Fruit fly (Drosophila melanogaster) whole organism, pupa: ENCODE data around the gene CG42529.
"Not testable (repeated sequence)": the region's sequence is repeated elsewhere in the genome, so short reads cannot be mapped to it uniquely, and the experiment has no call there.

Experiments
- CG10348 ChIP-seq: fragments of 200-800 bp; sonication (Bioruptor generic); IDR thresholded peaks from 2 replicates; pipeline ENCODE4 v1.3.6; 2022; ENCODE audit warnings: missing biosample characterization, missing genetic modification characterization
- CG12605 ChIP-seq: fragments of 200-800 bp; sonication (Bioruptor generic); IDR thresholded peaks from 2 replicates; pipeline ENCODE4 v1.3.6; 2022; ENCODE audit warnings: missing biosample characterization, missing genetic modification characterization
- CG13204 ChIP-seq: fragments of 200-800 bp; sonication (Bioruptor generic); optimal IDR thresholded peaks from 2 replicates; lab custom pipeline; 2018; ENCODE audit warnings: missing biosample characterization, mild to moderate bottlenecking, missing genetic modification characterization, moderate library complexity
- CG14655 ChIP-seq: fragments of 200-800 bp; sonication (Bioruptor generic); optimal IDR thresholded peaks from 3 replicates; lab custom pipeline; 2017; ENCODE audit warnings: mild to moderate bottlenecking, missing biosample characterization, missing genetic modification reagents, missing genetic modification characterization
- CG15710 ChIP-seq: fragments of 200-800 bp; sonication (Bioruptor generic); optimal IDR thresholded peaks from 2 replicates; lab custom pipeline; 2018; ENCODE audit warnings: missing biosample characterization, mild to moderate bottlenecking, missing genetic modification characterization, moderate library complexity
- CG17806 ChIP-seq: fragments of 200-800 bp; sonication (Bioruptor generic); optimal IDR thresholded peaks from 2 replicates; lab custom pipeline; 2018; ENCODE audit warnings: missing biosample characterization, mild to moderate bottlenecking, missing genetic modification characterization, moderate library complexity
- CG32121 ChIP-seq: fragments of 200-800 bp; sonication (Bioruptor generic); IDR thresholded peaks from 2 replicates; pipeline ENCODE4 v1.3.6; 2022; ENCODE audit warnings: missing biosample characterization, missing genetic modification characterization
- CG34367 ChIP-seq: fragments of 200-800 bp; sonication (Bioruptor generic); optimal IDR thresholded peaks from 2 replicates; lab custom pipeline; 2018; ENCODE audit warnings: missing biosample characterization, mild to moderate bottlenecking, missing genetic modification characterization
- CG4496 ChIP-seq: fragments of 200-800 bp; sonication (Bioruptor generic); IDR thresholded peaks from 3 replicates; pipeline ENCODE4 v1.3.6; 2022; ENCODE audit warnings: missing biosample characterization, missing genetic modification characterization
- CG8159 ChIP-seq: fragments of 200-800 bp; sonication (Bioruptor generic); optimal IDR thresholded peaks from 3 replicates; lab custom pipeline; 2018; ENCODE audit warnings: missing biosample characterization, mild to moderate bottlenecking, missing genetic modification characterization, moderate library complexity
- CG8301 ChIP-seq: fragments of 200-800 bp; sonication (Bioruptor generic); optimal IDR thresholded peaks from 2 replicates; lab custom pipeline; 2018; ENCODE audit warnings: missing biosample characterization, mild to moderate bottlenecking, missing genetic modification characterization
- CG9948 ChIP-seq: fragments of 200-800 bp; sonication (Bioruptor generic); optimal IDR thresholded peaks from 2 replicates; lab custom pipeline; 2018; ENCODE audit warnings: missing biosample characterization, mild to moderate bottlenecking, missing genetic modification characterization, moderate library complexity
- D1 ChIP-seq: fragments of 200-800 bp; sonication (Bioruptor generic); optimal IDR thresholded peaks from 2 replicates; lab custom pipeline; 2018; ENCODE audit warnings: missing biosample characterization, mild to moderate bottlenecking, missing genetic modification characterization, moderate library complexity
- EcR ChIP-seq: fragments of 200-800 bp; sonication (Bioruptor generic); optimal IDR thresholded peaks from 3 replicates; lab custom pipeline; 2019; ENCODE audit warnings: missing biosample characterization, missing genetic modification characterization, mild to moderate bottlenecking, moderate library complexity, missing genetic modification reagents
- Ets98B ChIP-seq: fragments of 200-800 bp; sonication (Bioruptor generic); IDR thresholded peaks from 2 replicates; pipeline ENCODE4 v1.3.6; 2022; ENCODE audit warnings: missing biosample characterization, missing genetic modification characterization
- Pif1A ChIP-seq: fragments of 200-800 bp; sonication (Bioruptor generic); optimal IDR thresholded peaks from 3 replicates; lab custom pipeline; 2016; ENCODE audit warnings: missing biosample characterization, missing genetic modification characterization
- Pif1B ChIP-seq: fragments of 200-800 bp; sonication (Bioruptor generic); optimal IDR thresholded peaks from 3 replicates; lab custom pipeline; 2016; ENCODE audit warnings: missing biosample characterization, missing genetic modification characterization
- Snoo ChIP-seq: fragments of 200-800 bp; sonication (Bioruptor generic); optimal IDR thresholded peaks from 3 replicates; lab custom pipeline; 2017; ENCODE audit warnings: missing biosample characterization, mild to moderate bottlenecking, missing genetic modification characterization, inconsistent platforms
- fd96Ca ChIP-seq: fragments of 200-800 bp; sonication (Bioruptor generic); IDR thresholded peaks from 3 replicates; pipeline ENCODE4 v1.3.6; 2022; ENCODE audit warnings: missing biosample characterization, missing genetic modification characterization
- gl ChIP-seq: fragments of 200-800 bp; sonication (Bioruptor generic); optimal IDR thresholded peaks from 2 replicates; lab custom pipeline; 2018; ENCODE audit warnings: missing biosample characterization, mild to moderate bottlenecking, missing genetic modification characterization
- rn ChIP-seq: fragments of 200-800 bp; sonication (Bioruptor generic); IDR thresholded peaks from 2 replicates; pipeline ENCODE4 v1.3.6; 2022; ENCODE audit warnings: missing biosample characterization, missing genetic modification characterization

The CG42529 gene

dm6 chr3L:19728694-19729093 is at the start of gene CG42529:
CG42529 (plus strand) TSS chr3L:19728994.
- not testable (repeated sequence) for TF ChIP-seq EcR; CG12605; CG8159 (tag; lab: Kevin White, UChicago)

dm6 chr3L:19682902-19683301 is 45.9 kb upstream of the CG42529 start:
- TF ChIP-seq CG4496 (GFP tag; lab: Robert Waterston, UW) (0 out of 3 replicates have a peak, but pooled peaks have one; percentile 12), Ets98B (no peak)

- TF ChIP-seq CG14655 (GFP tag; lab: Kevin White, UChicago) = no peak
- TF ChIP-seq CG15710 (tag; lab: Kevin White, UChicago) = no peak
- no peak for TF ChIP-seq CG8159 (tag; lab: Kevin White, UChicago)
- no peak for TF ChIP-seq Ets98B
- TF ChIP-seq CG13204 (GFP tag; lab: Kevin White, UChicago) = no peak
- no peak for TF ChIP-seq Pif1A (GFP tag; lab: Kevin White, UChicago)
- no peak for TF ChIP-seq Snoo (tag; lab: Kevin White, UChicago)
- no peak for TF ChIP-seq CG32121 (GFP tag; lab: Robert Waterston, UW)
- no peak for TF ChIP-seq D1 (tag; lab: Kevin White, UChicago)
- TF ChIP-seq CG4496 (GFP tag; lab: Robert Waterston, UW) = no peak
- TF ChIP-seq rn (GFP tag; lab: Robert Waterston, UW) = no peak
- TF ChIP-seq CG10348 (GFP tag; lab: Robert Waterston, UW) = no peak
- no peak for TF ChIP-seq fd96Ca (GFP tag; lab: Robert Waterston, UW)
- TF ChIP-seq CG9948 = no peak
- TF ChIP-seq CG34367 = no peak
- TF ChIP-seq Pif1B = no peak
- TF ChIP-seq CG8301 (tag; lab: Kevin White, UChicago) = no peak
- TF ChIP-seq CG12605 = no peak
- TF ChIP-seq CG17806 (tag; lab: Kevin White, UChicago) = no peak
Measured at dm6 chr3L:19683520-19683919, 45.3 kb upstream of the CG42529 start.

dm6 chr3L:19687200-19687687 is 41.5 kb upstream of the CG42529 start, which contains the start of the genes CG8765 and Gbeta76C:
CG8765 (minus strand) TSS chr3L:19687353.
Gbeta76C (plus strand) TSS chr3L:19687637.
- TF ChIP-seq CG15710 (tag; lab: Kevin White, UChicago) (peak; percentile 6), fd96Ca (GFP tag; lab: Robert Waterston, UW) (no peak), CG32121 (GFP tag; lab: Robert Waterston, UW) (0 out of 2 replicates have a peak, but pooled peaks have one; percentile 16), CG14655 (GFP tag; lab: Kevin White, UChicago) (no peak)

dm6 chr3L:19694156-19694643 is 34.6 kb upstream of the CG42529 start:
- TF ChIP-seq gl = no peak
- no peak for TF ChIP-seq CG32121 (GFP tag; lab: Robert Waterston, UW)
- 0 out of 3 replicates have a peak, but pooled peaks have one; percentile 48 for TF ChIP-seq fd96Ca (GFP tag; lab: Robert Waterston, UW)
- TF ChIP-seq Snoo (tag; lab: Kevin White, UChicago) = no peak
- no peak for TF ChIP-seq CG8159 (tag; lab: Kevin White, UChicago)
- TF ChIP-seq CG34367 = no peak
- no peak for TF ChIP-seq CG14655 (GFP tag; lab: Kevin White, UChicago)
- TF ChIP-seq EcR = peak; percentile 50
- no peak for TF ChIP-seq CG17806 (tag; lab: Kevin White, UChicago)
- TF ChIP-seq Pif1B = peak; percentile 16
- TF ChIP-seq CG10348 (GFP tag; lab: Robert Waterston, UW) = no peak
- peak; percentile 54; the same call in 1 of the 2 replicates for TF ChIP-seq Ets98B
- TF ChIP-seq D1 (tag; lab: Kevin White, UChicago) = no peak
- TF ChIP-seq Pif1A (GFP tag; lab: Kevin White, UChicago) = no peak
- peak; percentile 80 for TF ChIP-seq CG8301 (tag; lab: Kevin White, UChicago)
- TF ChIP-seq rn (GFP tag; lab: Robert Waterston, UW) = no peak
- TF ChIP-seq CG13204 (GFP tag; lab: Kevin White, UChicago) = peak; percentile 5
- no peak for TF ChIP-seq CG9948
- TF ChIP-seq CG4496 (GFP tag; lab: Robert Waterston, UW) = peak; percentile 19; the same call in 2 of the 3 replicates
- no peak for TF ChIP-seq CG12605
- no peak for TF ChIP-seq CG15710 (tag; lab: Kevin White, UChicago)

dm6 chr3L:19695057-19695627 is 33.7 kb upstream of the CG42529 start, which contains the start of gene verm:
verm (minus strand) TSS chr3L:19695260.
- TF ChIP-seq CG14655 (GFP tag; lab: Kevin White, UChicago) (no peak), fd96Ca (GFP tag; lab: Robert Waterston, UW) (no peak), CG15710 (tag; lab: Kevin White, UChicago) (no peak), CG4496 (GFP tag; lab: Robert Waterston, UW) (0 out of 3 replicates have a peak, but pooled peaks have one; percentile 36), CG32121 (GFP tag; lab: Robert Waterston, UW) (no peak), CG9948 (no peak), Pif1B (no peak), D1 (tag; lab: Kevin White, UChicago) (no peak), EcR (no peak), CG10348 (GFP tag; lab: Robert Waterston, UW) (no peak), CG34367 (no peak), Ets98B (peak; percentile 28; the same call in 1 of the 2 replicates), CG12605 (peak; percentile 26; the same call in 1 of the 2 replicates), CG13204 (GFP tag; lab: Kevin White, UChicago) (peak; percentile 14), Pif1A (GFP tag; lab: Kevin White, UChicago) (no peak), CG17806 (tag; lab: Kevin White, UChicago) (no peak), gl (no peak), Snoo (tag; lab: Kevin White, UChicago) (no peak), CG8159 (tag; lab: Kevin White, UChicago) (no peak), rn (GFP tag; lab: Robert Waterston, UW) (no peak), CG8301 (tag; lab: Kevin White, UChicago) (no peak)
